Fruit fly (Drosophila melanogaster) whole organism, embryonic: Measurements from ENCODE around the gene CG10845.

Experiments used
- CG10959 ChIP-seq: fragments of 200-800 bp; sonication (Bioruptor generic); IDR thresholded peaks from 2 replicates; pipeline ENCODE4 v1.3.6; 2022; ENCODE audit warnings: missing biosample characterization, missing genetic modification characterization
- CG11247 ChIP-seq: fragments of 200-800 bp; sonication (Bioruptor generic); IDR thresholded peaks from 2 replicates; pipeline ENCODE4 v1.3.6; 2022; ENCODE audit warnings: missing biosample characterization, missing genetic modification characterization
- CG12744 ChIP-seq: fragments of 200-800 bp; sonication (Bioruptor generic); optimal IDR thresholded peaks from 2 replicates; lab custom pipeline; 2016; ENCODE audit warnings: missing biosample characterization, missing genetic modification characterization
- CG16815 ChIP-seq: fragments of 200-800 bp; sonication (Bioruptor generic); optimal IDR thresholded peaks from 3 replicates; lab custom pipeline; 2017; ENCODE audit warnings: missing biosample characterization, mild to moderate bottlenecking, missing genetic modification characterization
- CG18476 ChIP-seq: fragments of 200-800 bp; sonication (Bioruptor generic); optimal IDR thresholded peaks from 2 replicates; lab custom pipeline; 2016; ENCODE audit warnings: missing biosample characterization, mild to moderate bottlenecking, missing genetic modification characterization
- D ChIP-seq, 2 experiments: fragments of 200-800 bp in 1 of 2; fragments of >200 bp in 1 of 2; sonication (Bioruptor generic) in 1 of 2; optimal IDR thresholded peaks; 2 replicates in 1 of 2; 3 replicates in 1 of 2; lab custom pipeline; 2017; ENCODE audit warnings: mild to moderate bottlenecking in 1 of 2, missing biosample characterization in 1 of 2, missing genetic modification characterization in 1 of 2, missing genetic modification reagents in 1 of 2
- Pdp1 ChIP-seq, 2 experiments: fragments of 200-800 bp; sonication (Bioruptor generic); optimal IDR thresholded peaks; 3 replicates each; lab custom pipeline; 2016; ENCODE audit warnings: missing biosample characterization in 2 of 2, missing genetic modification characterization in 2 of 2, mild to moderate bottlenecking in 1 of 2, moderate library complexity in 1 of 2
- br ChIP-seq: fragments of >200 bp; optimal IDR thresholded peaks from 2 replicates; lab custom pipeline; 2017
- hbn ChIP-seq: fragments of 200-800 bp; sonication (Bioruptor generic); IDR thresholded peaks from 2 replicates; pipeline ENCODE4 v1.3.6; 2022; ENCODE audit warnings: missing biosample characterization, missing genetic modification characterization; ENCODE audit not compliant: partially characterized antibody

DNA sequence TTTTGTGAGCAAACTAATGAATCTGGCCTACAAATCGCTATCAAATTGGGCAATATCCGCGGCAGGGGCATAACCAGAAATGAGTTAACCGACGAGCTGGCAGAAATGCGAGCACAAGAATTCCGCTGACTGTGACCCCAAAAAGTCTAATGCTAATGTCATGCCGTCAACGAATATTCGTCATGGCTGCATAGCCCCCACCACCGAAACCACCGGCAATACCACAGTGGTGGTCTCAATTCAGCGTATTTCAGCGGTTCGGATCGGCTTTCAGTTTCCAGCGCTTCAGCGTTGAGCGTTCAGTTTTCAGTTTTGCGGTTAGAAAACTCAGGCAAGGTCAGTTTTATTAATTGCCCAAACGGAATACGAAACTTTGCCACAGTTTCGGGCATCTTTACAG is 10.7 kb upstream of the CG10845 start:
- TF ChIP-seq D (optimal IDR thresholded peaks at IDR 0.05; lab: Kevin White, UChicago) (no peak), D (GFP tag; optimal IDR thresholded peaks at IDR 0.05; lab: Kevin White, UChicago) (no peak), CG18476 (no peak), CG16815 (GFP tag; lab: Kevin White, UChicago) (no peak), hbn (GFP tag; lab: Robert Waterston, UW) (no peak), br (no peak), CG11247 (GFP tag; lab: Robert Waterston, UW) (no peak), CG10959 (GFP tag; lab: Robert Waterston, UW) (no peak), CG12744 (no peak), Pdp1 (GFP tag; optimal IDR thresholded peaks at IDR 0.05; lab: Kevin White, UChicago) (no peak)
